Worm (Caenorhabditis elegans) whole organism, L3 larva: ENCODE measurements around the gene csc-1.

Experiments
- nhr-11 ChIP-seq: fragments of 150-350 bp; optimal IDR thresholded peaks from 2 replicates; lab custom pipeline; 2014; ENCODE audit warnings: missing biosample characterization, missing genetic modification characterization
- unc-62 ChIP-seq: fragments of 150-350 bp; sonication (generic microtip); optimal IDR thresholded peaks from 4 replicates; lab custom pipeline; 2014; ENCODE audit warnings: missing biosample characterization, missing genetic modification reagents, missing genetic modification characterization

DNA sequence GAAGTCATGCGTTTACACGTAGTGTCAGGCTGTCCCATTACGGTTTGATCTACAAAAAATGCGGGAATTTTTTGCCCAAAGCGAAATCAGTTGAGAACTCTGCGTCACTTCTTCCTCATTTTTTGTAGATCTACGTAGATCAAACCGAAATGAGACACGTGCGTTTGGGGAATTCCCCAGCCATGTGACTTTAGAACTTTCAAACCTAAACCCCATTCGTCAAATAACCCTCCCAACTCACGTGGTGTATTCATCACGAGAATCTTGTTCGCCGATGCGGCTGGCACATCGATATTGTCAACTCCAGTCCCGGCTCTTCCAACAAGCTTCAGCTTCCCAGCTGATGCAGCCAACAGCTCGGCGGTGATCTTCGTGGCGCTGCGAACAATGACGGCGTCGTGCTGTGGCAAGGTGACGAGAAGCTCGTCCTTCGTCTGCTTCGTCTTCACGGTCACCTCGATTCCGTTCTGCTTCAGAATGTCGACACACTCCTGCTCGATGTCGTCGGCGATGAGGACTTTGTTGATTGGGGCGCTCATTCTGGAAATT, 41.3 kb downstream of the csc-1 start, which contains the start of gene phdh-1:
- TF ChIP-seq nhr-11 (tag; lab: Kevin White, UChicago), result no peak
- no peak for TF ChIP-seq unc-62 (GFP tag; lab: Kevin White, UChicago)
